Fruit fly (Drosophila melanogaster): ENCODE data around the gene CG5783.
A peak's percentile ranks its signal among the peaks of the same experiment; 100 is the strongest.

The CG5783 gene

DNA sequence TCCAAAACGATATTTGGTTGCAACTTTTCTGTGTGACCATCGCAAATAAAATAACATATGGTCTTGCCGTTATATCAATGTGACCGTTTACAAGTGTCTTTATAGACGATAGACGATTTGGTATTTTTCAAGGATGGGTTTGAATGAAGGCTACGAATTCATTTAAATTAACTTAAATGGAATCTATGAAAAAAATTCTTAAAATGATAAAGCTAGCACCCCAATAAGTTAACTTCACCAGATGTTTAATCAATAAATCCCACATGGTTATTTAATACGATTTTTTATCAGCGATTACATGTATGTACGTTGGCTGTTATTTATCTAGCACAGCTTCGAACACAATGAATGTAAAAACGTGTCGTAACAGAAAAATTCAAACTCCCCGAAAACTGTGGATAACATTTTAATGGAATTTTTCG is 2.8 kb downstream of the CG5783 start (continued):
- no peak for TF ChIP-seq kah (GFP tag; optimal IDR thresholded peaks at IDR 0.05)
- no peak for TF ChIP-seq Hr78 (GFP tag; optimal IDR thresholded peaks at IDR 0.05)
- TF ChIP-seq CG12104 (GFP tag; optimal IDR thresholded peaks at IDR 0.05), result no peak
- no peak for TF ChIP-seq CG1602 (GFP tag; optimal IDR thresholded peaks at IDR 0.05)
- peak; percentile 48 for TF ChIP-seq Dp (GFP tag; optimal IDR thresholded peaks at IDR 0.05)
- TF ChIP-seq unc-4 (GFP tag; IDR thresholded peaks at IDR 0.05; ENCODE audit: partially characterized antibody), result no peak
- TF ChIP-seq CG31388 (GFP tag; optimal IDR thresholded peaks at IDR 0.05), result no peak
- no peak for TF ChIP-seq lola (GFP tag; optimal IDR thresholded peaks at IDR 0.05)
- no peak for TF ChIP-seq CG5953 (GFP tag; IDR thresholded peaks at IDR 0.05)
- no peak for TF ChIP-seq Doc3 (GFP tag; IDR thresholded peaks at IDR 0.05; ENCODE audit: partially characterized antibody)
- TF ChIP-seq Nf-YC (tag; optimal IDR thresholded peaks at IDR 0.05), result no peak
- no peak for TF ChIP-seq h (optimal IDR thresholded peaks at IDR 0.05)
- TF ChIP-seq pita (GFP tag; optimal IDR thresholded peaks at IDR 0.05), result peak; percentile 59
- TF ChIP-seq chm (GFP tag; IDR thresholded peaks at IDR 0.05), result no peak
- no peak for TF ChIP-seq CG13296 (GFP tag; optimal IDR thresholded peaks at IDR 0.05)
- TF ChIP-seq CG32532 (GFP tag; IDR thresholded peaks at IDR 0.05), result no peak
- TF ChIP-seq slbo (GFP tag; IDR thresholded peaks at IDR 0.05), result no peak
- TF ChIP-seq CG9609 (GFP tag; optimal IDR thresholded peaks at IDR 0.05), result no peak
- TF ChIP-seq CG17802 (tag; optimal IDR thresholded peaks at IDR 0.05), result no peak
- no peak for TF ChIP-seq CG7963 (GFP tag; IDR thresholded peaks at IDR 0.05; ENCODE audit: partially characterized antibody)
- TF ChIP-seq amos (GFP tag; IDR thresholded peaks at IDR 0.05; ENCODE audit: partially characterized antibody), result no peak
- TF ChIP-seq CG7357 (GFP tag; IDR thresholded peaks at IDR 0.05), result no peak
- no peak for TF ChIP-seq grn (GFP tag; optimal IDR thresholded peaks at IDR 0.05)
- TF ChIP-seq ab (GFP tag; optimal IDR thresholded peaks at IDR 0.05), result no peak
- no peak for TF ChIP-seq CG4730 (GFP tag; IDR thresholded peaks at IDR 0.05)
- no peak for TF ChIP-seq B-H1 (GFP tag; IDR thresholded peaks at IDR 0.05)
- no peak for TF ChIP-seq disco-r (GFP tag; optimal IDR thresholded peaks at IDR 0.05)
- TF ChIP-seq CG6654 (GFP tag; optimal IDR thresholded peaks at IDR 0.05), result peak; percentile 98
- peak; percentile 72 for TF ChIP-seq pzg (GFP tag; optimal IDR thresholded peaks at IDR 0.05)
- no peak for TF ChIP-seq prd (optimal IDR thresholded peaks at IDR 0.05)
- no peak for TF ChIP-seq prd (GFP tag; IDR thresholded peaks at IDR 0.05)
- no peak for TF ChIP-seq CG6689 (GFP tag; IDR thresholded peaks at IDR 0.05)
- TF ChIP-seq CG10959 (GFP tag; IDR thresholded peaks at IDR 0.05), result no peak
- TF ChIP-seq tx (GFP tag; optimal IDR thresholded peaks at IDR 0.05), result no peak
- no peak for TF ChIP-seq da (GFP tag; optimal IDR thresholded peaks at IDR 0.05)
- TF ChIP-seq CG13287 (GFP tag; IDR thresholded peaks at IDR 0.05; ENCODE audit: partially characterized antibody), result peak; percentile 35; the same call in 1 of the 2 replicates
- TF ChIP-seq Side (GFP tag; optimal IDR thresholded peaks at IDR 0.05), result no peak
- TF ChIP-seq CG15601 (tag; optimal IDR thresholded peaks at IDR 0.05), result no peak
- no peak for TF ChIP-seq CG17912 (GFP tag; optimal IDR thresholded peaks at IDR 0.05)
- no peak for TF ChIP-seq gem (tag; optimal IDR thresholded peaks at IDR 0.05)
- no peak for TF ChIP-seq CG6765 (GFP tag; optimal IDR thresholded peaks at IDR 0.05)
- TF ChIP-seq vfl (GFP tag; optimal IDR thresholded peaks at IDR 0.05), result no peak
- no peak for TF ChIP-seq CG8388 (GFP tag; optimal IDR thresholded peaks at IDR 0.05)
- TF ChIP-seq Optix (GFP tag; IDR thresholded peaks at IDR 0.05), result no peak
- TF ChIP-seq unpg (GFP tag; optimal IDR thresholded peaks at IDR 0.05), result no peak
- no peak for TF ChIP-seq ken (GFP tag; IDR thresholded peaks at IDR 0.05)
- TF ChIP-seq Oaz (GFP tag; IDR thresholded peaks at IDR 0.05), result no peak
- no peak for TF ChIP-seq tio (GFP tag; optimal IDR thresholded peaks at IDR 0.05)
- TF ChIP-seq hbn (GFP tag; IDR thresholded peaks at IDR 0.05; ENCODE audit: partially characterized antibody), result no peak
- TF ChIP-seq CG12942 (GFP tag; optimal IDR thresholded peaks at IDR 0.05), result no peak
- TF ChIP-seq CG5180 (GFP tag; optimal IDR thresholded peaks at IDR 0.05), result no peak
- no peak for TF ChIP-seq fd96Cb (tag; optimal IDR thresholded peaks at IDR 0.05)

Data from whole organism, embryonic.